Fruit fly (Drosophila melanogaster) whole organism, embryonic: ENCODE measurements around the gene aralar1.

Source experiments
- Atf6 ChIP-seq: fragments of 200-800 bp; sonication (Bioruptor generic); IDR thresholded peaks from 2 replicates; pipeline ENCODE4 v1.3.6; 2022; ENCODE audit warnings: missing biosample characterization, missing genetic modification characterization
- CG10321 ChIP-seq: fragments of 200-800 bp; sonication (Bioruptor generic); IDR thresholded peaks from 2 replicates; pipeline ENCODE4 v1.3.6; 2022; ENCODE audit warnings: missing biosample characterization, missing genetic modification characterization
- CG13424 ChIP-seq: fragments of 200-800 bp; sonication (Bioruptor generic); optimal IDR thresholded peaks from 2 replicates; lab custom pipeline; 2019; ENCODE audit warnings: missing biosample characterization, mild to moderate bottlenecking, missing genetic modification characterization, moderate library complexity
- CG1603 ChIP-seq: fragments of 200-800 bp; sonication (Bioruptor generic); optimal IDR thresholded peaks from 2 replicates; lab custom pipeline; 2019; ENCODE audit warnings: missing biosample characterization, mild to moderate bottlenecking, missing genetic modification characterization, moderate library complexity
- CG16815 ChIP-seq: fragments of 200-800 bp; sonication (Bioruptor generic); optimal IDR thresholded peaks from 3 replicates; lab custom pipeline; 2017; ENCODE audit warnings: missing biosample characterization, mild to moderate bottlenecking, missing genetic modification characterization
- CG18619 ChIP-seq: fragments of 200-800 bp; sonication (Bioruptor generic); optimal IDR thresholded peaks from 3 replicates; lab custom pipeline; 2017; ENCODE audit warnings: missing biosample characterization, mild to moderate bottlenecking, missing genetic modification characterization
- CG31365 ChIP-seq: fragments of 200-800 bp; sonication (Bioruptor generic); optimal IDR thresholded peaks from 2 replicates; lab custom pipeline; 2018; ENCODE audit warnings: missing biosample characterization, mild to moderate bottlenecking, missing genetic modification characterization
- CG32772 ChIP-seq: fragments of 200-800 bp; sonication (Bioruptor generic); IDR thresholded peaks from 2 replicates; pipeline ENCODE4 v1.3.6; 2022; ENCODE audit warnings: missing biosample characterization, missing genetic modification characterization
- CG34376 ChIP-seq: fragments of 200-800 bp; sonication (Bioruptor generic); optimal IDR thresholded peaks from 2 replicates; lab custom pipeline; 2018; ENCODE audit warnings: missing biosample characterization, mild to moderate bottlenecking, missing genetic modification characterization
- CG42726 ChIP-seq: fragments of 200-800 bp; sonication (Bioruptor generic); IDR thresholded peaks from 2 replicates; pipeline ENCODE4 v1.3.6; 2022; ENCODE audit warnings: missing biosample characterization, missing genetic modification characterization; ENCODE audit not compliant: partially characterized antibody
- CG6689 ChIP-seq: fragments of 200-800 bp; sonication (Bioruptor generic); IDR thresholded peaks from 2 replicates; pipeline ENCODE4 v1.3.6; 2022; ENCODE audit warnings: missing biosample characterization, missing genetic modification characterization
- CG7839 ChIP-seq: fragments of 200-800 bp; sonication (Bioruptor generic); optimal IDR thresholded peaks from 3 replicates; lab custom pipeline; 2018; ENCODE audit warnings: missing biosample characterization, mild to moderate bottlenecking, missing genetic modification characterization, moderate library complexity
- CG8944 ChIP-seq: fragments of 200-800 bp; sonication (Bioruptor generic); optimal IDR thresholded peaks from 3 replicates; lab custom pipeline; 2016; ENCODE audit warnings: missing biosample characterization, missing genetic modification characterization
- CrebB ChIP-seq: fragments of 200-800 bp; sonication (Bioruptor generic); optimal IDR thresholded peaks from 3 replicates; lab custom pipeline; 2018; ENCODE audit warnings: missing biosample characterization, mild to moderate bottlenecking, missing genetic modification characterization
- Doc2 ChIP-seq: fragments of 200-800 bp; sonication (Bioruptor generic); IDR thresholded peaks from 2 replicates; pipeline ENCODE4 v1.3.6; 2022; ENCODE audit warnings: missing biosample characterization, missing genetic modification characterization
- Dp ChIP-seq: fragments of 200-800 bp; sonication (Bioruptor generic); optimal IDR thresholded peaks from 2 replicates; lab custom pipeline; 2018; ENCODE audit warnings: missing biosample characterization, mild to moderate bottlenecking, missing genetic modification characterization, moderate library complexity
- Eip74EF ChIP-seq, 2 experiments: fragments of 200-800 bp in 1 of 2; fragments of >200 bp in 1 of 2; sonication (Bioruptor generic) in 1 of 2; optimal IDR thresholded peaks; 2 replicates each; lab custom pipeline; 2017 to 2019; ENCODE audit warnings: missing biosample characterization in 2 of 2, missing genetic modification characterization in 2 of 2, mild to moderate bottlenecking in 1 of 2, moderate library complexity in 1 of 2
- Fer1 ChIP-seq: fragments of 200-800 bp; sonication (Bioruptor generic); optimal IDR thresholded peaks from 2 replicates; lab custom pipeline; 2017; ENCODE audit warnings: missing biosample characterization, mild to moderate bottlenecking, missing genetic modification characterization
- GATAe ChIP-seq: fragments of 200-800 bp; sonication (Bioruptor generic); conservative IDR thresholded peaks from 2 replicates; pipeline ENCODE4 v1.3.6; 2022; ENCODE audit warnings: missing biosample characterization, missing genetic modification characterization
- Gsc ChIP-seq: fragments of 200-800 bp; sonication (Bioruptor generic); IDR thresholded peaks from 2 replicates; pipeline ENCODE4 v1.3.6; 2022; ENCODE audit warnings: missing biosample characterization, missing genetic modification characterization
- HLHmδ ChIP-seq: fragments of 200-800 bp; sonication (Bioruptor generic); optimal IDR thresholded peaks from 2 replicates; lab custom pipeline; 2018; ENCODE audit warnings: missing biosample characterization, mild to moderate bottlenecking, missing genetic modification characterization, moderate library complexity
- Hey ChIP-seq: fragments of 200-800 bp; sonication (Bioruptor generic); optimal IDR thresholded peaks from 3 replicates; lab custom pipeline; 2018; ENCODE audit warnings: missing biosample characterization, mild to moderate bottlenecking, missing genetic modification characterization
- MTF-1 ChIP-seq: fragments of 200-800 bp; sonication (Bioruptor generic); optimal IDR thresholded peaks from 2 replicates; lab custom pipeline; 2018; ENCODE audit warnings: missing biosample characterization, mild to moderate bottlenecking, missing genetic modification characterization, borderline replicate concordance
- Max ChIP-seq: fragments of 200-800 bp; sonication (Bioruptor generic); optimal IDR thresholded peaks from 2 replicates; lab custom pipeline; 2016; ENCODE audit warnings: missing biosample characterization, mild to moderate bottlenecking, missing genetic modification characterization
- Meics ChIP-seq: fragments of 200-800 bp; sonication (Bioruptor generic); optimal IDR thresholded peaks from 2 replicates; lab custom pipeline; 2017; ENCODE audit warnings: missing biosample characterization, mild to moderate bottlenecking, missing genetic modification characterization
- Opbp ChIP-seq: fragments of 200-800 bp; sonication (Bioruptor generic); IDR thresholded peaks from 3 replicates; pipeline ENCODE4 v1.3.6; 2022; ENCODE audit warnings: missing biosample characterization, missing genetic modification characterization; ENCODE audit not compliant: partially characterized antibody
- Optix ChIP-seq: fragments of 200-800 bp; sonication (Bioruptor generic); IDR thresholded peaks from 3 replicates; pipeline ENCODE4 v1.3.6; 2022; ENCODE audit warnings: missing biosample characterization, missing genetic modification characterization
- Rfx ChIP-seq: fragments of 200-800 bp; sonication (Bioruptor generic); IDR thresholded peaks from 2 replicates; pipeline ENCODE4 v1.3.6; 2022; ENCODE audit warnings: missing biosample characterization, missing genetic modification characterization
- Sox102F ChIP-seq: fragments of 200-800 bp; sonication (Bioruptor generic); optimal IDR thresholded peaks from 2 replicates; lab custom pipeline; 2018; ENCODE audit warnings: missing biosample characterization, mild to moderate bottlenecking, missing genetic modification characterization, moderate library complexity
- Xrp1 ChIP-seq: fragments of 200-800 bp; sonication (Bioruptor generic); IDR thresholded peaks from 2 replicates; pipeline ENCODE4 v1.3.6; 2022; ENCODE audit warnings: missing biosample characterization, missing genetic modification characterization
- ac ChIP-seq: fragments of 200-800 bp; sonication (Bioruptor generic); optimal IDR thresholded peaks from 3 replicates; lab custom pipeline; 2017; ENCODE audit warnings: missing biosample characterization, mild to moderate bottlenecking, missing genetic modification characterization
- bcd ChIP-seq: fragments of 200-800 bp; sonication (Bioruptor generic); optimal IDR thresholded peaks from 2 replicates; lab custom pipeline; 2017; ENCODE audit warnings: missing biosample characterization, mild to moderate bottlenecking, missing genetic modification characterization
- cg ChIP-seq: fragments of 200-800 bp; sonication (Bioruptor generic); optimal IDR thresholded peaks from 3 replicates; lab custom pipeline; 2019; ENCODE audit warnings: missing biosample characterization, mild to moderate bottlenecking, missing genetic modification characterization, moderate library complexity
- corto ChIP-seq: fragments of 200-800 bp; sonication (Bioruptor generic); optimal IDR thresholded peaks from 2 replicates; lab custom pipeline; 2016; ENCODE audit warnings: missing biosample characterization, mild to moderate bottlenecking, missing genetic modification characterization, moderate library complexity
- esg ChIP-seq: fragments of 200-800 bp; sonication (Bioruptor generic); conservative IDR thresholded peaks from 2 replicates; pipeline ENCODE4 v1.3.6; 2022; ENCODE audit warnings: missing biosample characterization, missing genetic modification characterization
- gcm ChIP-seq: fragments of 200-800 bp; sonication (Bioruptor generic); optimal IDR thresholded peaks from 2 replicates; lab custom pipeline; 2019; ENCODE audit warnings: missing biosample characterization, mild to moderate bottlenecking, missing genetic modification characterization, moderate library complexity
- hbn ChIP-seq: fragments of 200-800 bp; sonication (Bioruptor generic); IDR thresholded peaks from 2 replicates; pipeline ENCODE4 v1.3.6; 2022; ENCODE audit warnings: missing biosample characterization, missing genetic modification characterization; ENCODE audit not compliant: partially characterized antibody
- ind ChIP-seq: fragments of 200-800 bp; sonication (Bioruptor generic); optimal IDR thresholded peaks from 3 replicates; lab custom pipeline; 2016; ENCODE audit warnings: missing biosample characterization, missing genetic modification characterization
- nerfin-1 ChIP-seq: fragments of 200-800 bp; sonication (Bioruptor generic); optimal IDR thresholded peaks from 3 replicates; lab custom pipeline; 2019; ENCODE audit warnings: missing biosample characterization, mild to moderate bottlenecking, missing genetic modification characterization, moderate library complexity
- org-1 ChIP-seq: fragments of 200-800 bp; sonication (Bioruptor generic); optimal IDR thresholded peaks from 2 replicates; lab custom pipeline; 2017; ENCODE audit warnings: missing biosample characterization, missing genetic modification characterization
- otp ChIP-seq: fragments of 200-800 bp; sonication (Bioruptor generic); IDR thresholded peaks from 3 replicates; pipeline ENCODE4, ENCODE4 v1.3.6; 2022; ENCODE audit warnings: missing biosample characterization, missing genetic modification characterization
- p53 ChIP-seq: fragments of 200-800 bp; sonication (Bioruptor generic); optimal IDR thresholded peaks from 2 replicates; lab custom pipeline; 2016; ENCODE audit warnings: missing biosample characterization, missing genetic modification characterization
- pnt ChIP-seq: fragments of 200-800 bp; sonication (Bioruptor generic); optimal IDR thresholded peaks from 3 replicates; lab custom pipeline; 2016; ENCODE audit warnings: missing biosample characterization, missing genetic modification characterization
- repo ChIP-seq: fragments of 200-800 bp; sonication (Bioruptor generic); optimal IDR thresholded peaks from 2 replicates; lab custom pipeline; 2016; ENCODE audit warnings: missing biosample characterization, missing genetic modification characterization
- sc ChIP-seq, 3 experiments: fragments of >200 bp in 2 of 3; fragments of 200-800 bp in 1 of 3; sonication (Bioruptor generic) in 1 of 3; optimal IDR thresholded peaks; 2 replicates in 2 of 3; 3 replicates in 1 of 3; lab custom pipeline; 2017; ENCODE audit warnings: mild to moderate bottlenecking in 1 of 3, missing biosample characterization in 1 of 3, missing genetic modification characterization in 1 of 3, missing genetic modification reagents in 1 of 3
- slbo ChIP-seq: fragments of 200-800 bp; sonication (Bioruptor generic); IDR thresholded peaks from 2 replicates; pipeline ENCODE4 v1.3.6; 2022; ENCODE audit warnings: missing biosample characterization, missing genetic modification characterization
- sna ChIP-seq: fragments of 200-800 bp; sonication (Bioruptor generic); IDR thresholded peaks from 2 replicates; pipeline ENCODE4 v1.3.6; 2022; ENCODE audit warnings: missing biosample characterization, missing genetic modification characterization; ENCODE audit not compliant: partially characterized antibody
- vvl ChIP-seq: fragments of 200-800 bp; sonication (Bioruptor generic); IDR thresholded peaks from 2 replicates; pipeline ENCODE4 v1.3.6; 2022; ENCODE audit warnings: missing biosample characterization, missing genetic modification characterization
- zfh1 ChIP-seq: fragments of 200-800 bp; sonication (Bioruptor generic); IDR thresholded peaks from 3 replicates; pipeline ENCODE4 v1.3.6; 2022; ENCODE audit warnings: missing biosample characterization, missing genetic modification characterization
- zfh2 ChIP-seq: fragments of 200-800 bp; sonication (Bioruptor generic); optimal IDR thresholded peaks from 2 replicates; lab custom pipeline; 2016; ENCODE audit warnings: missing biosample characterization, missing genetic modification characterization

The aralar1 gene

DNA sequence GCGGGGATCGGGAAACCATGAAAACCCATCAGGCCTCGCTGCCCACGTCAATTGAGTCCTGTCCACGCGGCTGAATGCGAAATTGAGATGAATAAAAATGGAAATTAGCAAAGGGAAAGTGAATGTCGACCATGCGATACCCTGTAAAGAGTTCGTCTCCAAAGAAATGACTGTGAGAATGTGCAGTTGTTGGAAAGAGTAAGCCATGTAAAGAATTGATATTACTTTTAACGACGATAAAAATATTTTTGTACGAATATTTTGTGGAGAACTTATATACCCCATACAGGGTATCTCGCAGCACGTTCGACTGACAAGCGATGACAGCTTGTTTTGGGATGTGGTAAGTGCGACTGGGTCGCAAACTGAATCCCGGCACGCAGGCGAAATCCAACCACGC, 45.5 kb upstream of the aralar1 start (continued):
- TF ChIP-seq CG13424 (no peak), hbn (no peak), Meics (GFP tag; lab: Kevin White, UChicago) (peak; percentile 1), CG32772 (GFP tag; lab: Robert Waterston, UW) (peak; percentile 58), esg (GFP tag; lab: Robert Waterston, UW) (0 out of 2 replicates have a peak, but pooled peaks have one; percentile 10), Optix (GFP tag; lab: Robert Waterston, UW) (no peak), vvl (GFP tag; lab: Robert Waterston, UW) (peak; percentile 65), Fer1 (GFP tag; lab: Kevin White, UChicago) (no peak), p53 (GFP tag; lab: Kevin White, UChicago) (no peak), slbo (peak; percentile 44; the same call in 1 of the 2 replicates), pnt (GFP tag; lab: Kevin White, UChicago) (peak; percentile 64), zfh2 (GFP tag; lab: Kevin White, UChicago) (peak; percentile 21), corto (GFP tag; lab: Kevin White, UChicago) (no peak), sc (optimal IDR thresholded peaks at IDR 0.05; lab: Kevin White, UChicago) (no peak), sc (GFP tag; optimal IDR thresholded peaks at IDR 0.05; lab: Kevin White, UChicago) (no peak), Atf6 (GFP tag; lab: Robert Waterston, UW) (no peak), Rfx (GFP tag; lab: Robert Waterston, UW) (peak; percentile 45), CG34376 (GFP tag; lab: Kevin White, UChicago) (no peak), CG6689 (GFP tag; lab: Robert Waterston, UW) (peak; percentile 38; the same call in 1 of the 2 replicates), zfh1 (GFP tag; lab: Robert Waterston, UW) (peak; percentile 71), org-1 (GFP tag; lab: Kevin White, UChicago) (no peak), Gsc (GFP tag; lab: Robert Waterston, UW) (no peak), bcd (GFP tag; lab: Kevin White, UChicago) (peak; percentile 14), cg (GFP tag; lab: Kevin White, UChicago) (no peak), MTF-1 (GFP tag; lab: Kevin White, UChicago) (no peak), ac (GFP tag; lab: Kevin White, UChicago) (no peak), Opbp (no peak), otp (GFP tag; lab: Robert Waterston, UW) (no peak), CG1603 (tag; lab: Kevin White, UChicago) (no peak), sna (GFP tag; lab: Robert Waterston, UW) (no peak), CG31365 (tag; lab: Kevin White, UChicago) (no peak), CG8944 (GFP tag; lab: Kevin White, UChicago) (peak; percentile 17), Max (GFP tag; lab: Kevin White, UChicago) (no peak), CrebB (no peak), repo (GFP tag; lab: Kevin White, UChicago) (no peak), Hey (tag; lab: Kevin White, UChicago) (no peak), Dp (no peak), CG7839 (tag; lab: Kevin White, UChicago) (no peak), Eip74EF (GFP tag; optimal IDR thresholded peaks at IDR 0.05; lab: Kevin White, UChicago) (no peak), nerfin-1 (tag; lab: Kevin White, UChicago) (no peak), GATAe (no peak), HLHmδ (GFP tag; lab: Kevin White, UChicago) (no peak), CG10321 (GFP tag; lab: Robert Waterston, UW) (no peak), Xrp1 (GFP tag; lab: Robert Waterston, UW) (peak; percentile 74), ind (GFP tag; lab: Kevin White, UChicago) (peak; percentile 3), CG42726 (no peak), Doc2 (no peak), Sox102F (GFP tag; lab: Kevin White, UChicago) (peak; percentile 54), CG18619 (GFP tag; lab: Kevin White, UChicago) (no peak), CG16815 (peak; percentile 4), gcm (no peak)
